Worm (Caenorhabditis elegans) whole organism, early embryonic: ENCODE measurements around the gene hex-2.

ENCODE experiments used
- B0310.2 ChIP-seq: sonication (generic microtip); optimal IDR thresholded peaks from 2 replicates; lab custom pipeline; 2016; ENCODE audit warnings: mild to moderate bottlenecking, missing genetic modification characterization, missing compliant biosample characterization
- F13C5.2 ChIP-seq: sonication (generic microtip); optimal IDR thresholded peaks from 2 replicates; lab custom pipeline; 2017; ENCODE audit warnings: mild to moderate bottlenecking, missing genetic modification characterization, inconsistent platforms, missing compliant biosample characterization
- aly-1 ChIP-seq: sonication (generic microtip); optimal IDR thresholded peaks from 2 replicates; lab custom pipeline; 2016; ENCODE audit warnings: missing genetic modification characterization, missing compliant biosample characterization
- ama-1 ChIP-seq: fragments of 150-350 bp; optimal IDR thresholded peaks from 2 replicates; lab custom pipeline; 2014
- ceh-13 ChIP-seq: fragments of 200-800 bp; sonication (Bioruptor generic); optimal IDR thresholded peaks from 2 replicates; lab custom pipeline; 2018; ENCODE audit warnings: mild to moderate bottlenecking, missing genetic modification characterization, missing compliant biosample characterization
- ceh-36 ChIP-seq: sonication (generic microtip); optimal IDR thresholded peaks from 2 replicates; lab custom pipeline; 2016; ENCODE audit warnings: missing genetic modification characterization, inconsistent platforms, missing compliant biosample characterization
- ets-7 ChIP-seq: sonication (generic microtip); optimal IDR thresholded peaks from 2 replicates; lab custom pipeline; 2016; ENCODE audit warnings: missing genotype, missing genetic modification characterization, missing compliant biosample characterization
- flt-1 ChIP-seq: fragments of 200-800 bp; sonication (Bioruptor generic); IDR thresholded peaks from 2 replicates; pipeline ENCODE4 v1.3.6; 2022; ENCODE audit warnings: missing genetic modification characterization, missing compliant biosample characterization
- hmbx-1 ChIP-seq: sonication (generic microtip); optimal IDR thresholded peaks from 2 replicates; lab custom pipeline; 2016; ENCODE audit warnings: mild to moderate bottlenecking, missing genetic modification characterization, missing compliant biosample characterization
- hmg-4 ChIP-seq: fragments of 200-800 bp; sonication (Bioruptor generic); optimal IDR thresholded peaks from 2 replicates; lab custom pipeline; 2018; ENCODE audit warnings: mild to moderate bottlenecking, missing genetic modification characterization, missing compliant biosample characterization
- hnd-1 ChIP-seq: sonication (generic microtip); optimal IDR thresholded peaks from 2 replicates; lab custom pipeline; 2016; ENCODE audit warnings: missing genetic modification characterization, missing compliant biosample characterization
- pes-1 ChIP-seq: fragments of 200-800 bp; sonication (Bioruptor generic); IDR thresholded peaks from 2 replicates; pipeline ENCODE4 v1.3.6; 2022; ENCODE audit warnings: missing genetic modification reagents, missing genetic modification characterization, missing compliant biosample characterization
- scrt-1 ChIP-seq: fragments of 200-800 bp; sonication (Bioruptor generic); IDR thresholded peaks from 2 replicates; pipeline ENCODE4 v1.3.6; 2022; ENCODE audit warnings: missing genetic modification characterization, missing compliant biosample characterization
- sea-1 ChIP-seq: fragments of 200-800 bp; sonication (Bioruptor generic); conservative IDR thresholded peaks from 2 replicates; pipeline ENCODE4 v1.3.6; 2022; ENCODE audit warnings: missing genetic modification characterization, missing compliant biosample characterization
- tbx-11 ChIP-seq: fragments of 200-800 bp; sonication (Bioruptor generic); IDR thresholded peaks from 2 replicates; pipeline ENCODE4 v1.3.6; 2022; ENCODE audit warnings: missing genetic modification characterization, missing compliant biosample characterization
- tbx-37 ChIP-seq: fragments of 200-800 bp; sonication (Bioruptor generic); conservative IDR thresholded peaks from 2 replicates; pipeline ENCODE4 v1.3.6; 2022; ENCODE audit warnings: missing genetic modification reagents, missing genetic modification characterization, missing compliant biosample characterization
- tra-4 ChIP-seq: sonication (generic microtip); optimal IDR thresholded peaks from 2 replicates; lab custom pipeline; 2017; ENCODE audit warnings: missing genetic modification characterization, missing compliant biosample characterization

Gene hex-2

ce11 chrV:5672270-5672669 lies 18.0 kb downstream of the hex-2 start:
- TF ChIP-seq ceh-36 (tag; lab: Kevin White, UChicago) (no peak), hnd-1 (tag; lab: Kevin White, UChicago) (no peak), scrt-1 (GFP tag; lab: Robert Waterston, UW) (no peak), ets-7 (tag; lab: Kevin White, UChicago) (no peak), hmg-4 (no peak), F13C5.2 (tag; lab: Kevin White, UChicago) (no peak), tbx-37 (GFP tag; lab: Robert Waterston, UW) (no peak), flt-1 (GFP tag; lab: Robert Waterston, UW) (no peak), tra-4 (tag; lab: Kevin White, UChicago) (no peak), pes-1 (GFP tag; lab: Robert Waterston, UW) (no peak), hmbx-1 (tag; lab: Kevin White, UChicago) (no peak), sea-1 (GFP tag; lab: Robert Waterston, UW) (no peak), ama-1 (no peak), B0310.2 (tag; lab: Kevin White, UChicago) (no peak), tbx-11 (GFP tag; lab: Robert Waterston, UW) (no peak), aly-1 (tag; lab: Kevin White, UChicago) (no peak), ceh-13 (GFP tag; lab: Kevin White, UChicago) (no peak)

ce11 chrV:5676011-5676410 lies 21.8 kb downstream of the hex-2 start, which contains the start of gene pqn-13:
TSS of gene pqn-13 (minus strand) at chrV:5676111.
- TF ChIP-seq hmg-4 (no peak), ceh-13 (GFP tag; lab: Kevin White, UChicago) (no peak), pes-1 (GFP tag; lab: Robert Waterston, UW) (no peak), B0310.2 (tag; lab: Kevin White, UChicago) (no peak), flt-1 (GFP tag; lab: Robert Waterston, UW) (no peak), hnd-1 (tag; lab: Kevin White, UChicago) (no peak), tra-4 (tag; lab: Kevin White, UChicago) (no peak), aly-1 (tag; lab: Kevin White, UChicago) (no peak), scrt-1 (GFP tag; lab: Robert Waterston, UW) (no peak), tbx-11 (GFP tag; lab: Robert Waterston, UW) (no peak), ets-7 (tag; lab: Kevin White, UChicago) (no peak), ama-1 (no peak)

- TF ChIP-seq aly-1 (tag; lab: Kevin White, UChicago) (no peak), tra-4 (tag; lab: Kevin White, UChicago) (no peak), sea-1 (GFP tag; lab: Robert Waterston, UW) (no peak), ceh-13 (GFP tag; lab: Kevin White, UChicago) (no peak), tbx-11 (GFP tag; lab: Robert Waterston, UW) (no peak), ceh-36 (tag; lab: Kevin White, UChicago) (no peak), hmg-4 (no peak), ets-7 (tag; lab: Kevin White, UChicago) (no peak), F13C5.2 (tag; lab: Kevin White, UChicago) (no peak)
Observed at ce11 chrV:5677947-5678346, 23.7 kb downstream of the hex-2 start.

ce11 chrV:5682530-5682929 lies 28.3 kb downstream of the hex-2 start, which contains the start of gene prp-39:
TSS of gene prp-39 (minus strand) at chrV:5682630.
- TF ChIP-seq ama-1 (no peak), sea-1 (GFP tag; lab: Robert Waterston, UW) (no peak), ets-7 (tag; lab: Kevin White, UChicago) (no peak), ceh-36 (tag; lab: Kevin White, UChicago) (no peak), B0310.2 (tag; lab: Kevin White, UChicago) (no peak), tbx-37 (GFP tag; lab: Robert Waterston, UW) (no peak), scrt-1 (GFP tag; lab: Robert Waterston, UW) (no peak), hmg-4 (no peak), ceh-13 (GFP tag; lab: Kevin White, UChicago) (no peak)

DNA sequence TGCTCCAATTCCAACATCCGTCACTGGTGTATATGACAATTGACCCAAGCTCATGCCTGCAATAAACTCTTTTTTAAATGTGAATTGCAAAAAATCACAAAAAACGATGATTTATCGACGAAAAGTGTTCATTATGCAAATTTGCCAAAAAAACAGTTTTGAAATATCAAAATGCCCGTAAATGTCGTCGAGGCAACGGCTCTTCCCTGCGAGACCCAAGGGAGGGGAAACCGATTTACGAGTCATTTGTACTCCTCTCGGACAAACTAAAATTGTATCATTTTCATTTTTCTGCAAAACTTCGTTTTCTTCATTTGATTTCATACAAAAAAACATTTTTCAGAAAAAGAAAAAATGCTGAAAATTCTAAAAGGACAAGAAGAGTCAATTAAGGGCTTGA lies 30.3 kb downstream of the hex-2 start, which contains the start of the genes hmgs-1 and F25B4.4:
hmgs-1 (minus strand) TSS at position 56 of the 400 bp plus-strand sequence.
F25B4.4 (plus strand) TSS at position 340 of the 400 bp plus-strand sequence.
- 0 out of 2 replicates have a peak, but pooled peaks have one; percentile 50 for TF ChIP-seq pes-1 (GFP tag; lab: Robert Waterston, UW)
- peak; percentile 42 for TF ChIP-seq F13C5.2 (tag; lab: Kevin White, UChicago)
- no peak for TF ChIP-seq flt-1 (GFP tag; lab: Robert Waterston, UW)

DNA sequence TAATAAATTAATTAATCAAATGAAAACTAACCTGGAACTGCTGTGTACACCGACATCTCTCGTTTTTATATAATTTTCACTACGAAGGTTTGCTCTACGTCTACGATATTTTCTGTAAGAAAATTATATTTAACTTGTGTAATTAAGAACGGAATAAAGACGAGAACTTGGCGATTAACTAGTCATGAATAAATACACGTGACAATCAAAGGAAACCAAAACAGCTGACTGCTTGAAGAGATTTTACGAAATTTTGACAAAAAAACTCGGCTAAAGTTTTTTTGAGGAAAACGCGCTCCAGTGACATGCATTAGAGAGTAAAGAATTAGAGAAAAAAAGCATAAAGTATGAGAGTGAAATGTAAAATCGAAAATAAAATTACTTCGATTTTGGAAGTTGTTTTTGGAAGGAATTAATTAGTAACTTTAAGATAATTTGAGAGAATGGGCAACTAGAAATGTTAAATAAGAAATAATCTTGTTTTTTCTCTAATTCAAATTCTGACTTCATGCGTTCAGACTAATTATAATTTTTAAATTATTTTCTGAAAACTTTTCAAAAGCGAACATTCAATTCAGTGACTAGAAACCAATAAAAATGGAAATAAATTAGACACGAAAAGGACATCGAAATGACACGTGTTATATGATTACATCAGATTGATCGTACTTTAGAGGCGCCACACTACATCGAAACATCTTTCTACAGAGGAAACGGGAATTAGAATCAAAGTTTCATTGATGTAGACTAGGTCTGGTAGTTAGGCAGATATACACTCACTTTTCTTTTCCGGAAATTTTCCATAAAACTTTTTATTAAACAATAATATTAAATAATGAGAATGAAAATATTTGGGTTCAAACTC lies 33.1 kb downstream of the hex-2 start, which contains the start of gene F25B4.7:
F25B4.7 (minus strand) TSS at position 112 of the 865 bp plus-strand sequence.
- TF ChIP-seq tbx-11 (GFP tag; lab: Robert Waterston, UW), result no peak
- TF ChIP-seq tra-4 (tag; lab: Kevin White, UChicago), result no peak
- no peak for TF ChIP-seq pes-1 (GFP tag; lab: Robert Waterston, UW)

ce11 chrV:5691665-5692407 lies 37.6 kb downstream of the hex-2 start, which contains the start of gene F25B4.8:
TSS of gene F25B4.8 (minus strand) at chrV:5691715.
- no peak for TF ChIP-seq B0310.2 (tag; lab: Kevin White, UChicago)
- no peak for TF ChIP-seq ceh-36 (tag; lab: Kevin White, UChicago)
- TF ChIP-seq hmbx-1 (tag; lab: Kevin White, UChicago), result no peak
- no peak for TF ChIP-seq ama-1
- no peak for TF ChIP-seq scrt-1 (GFP tag; lab: Robert Waterston, UW)
- TF ChIP-seq tbx-11 (GFP tag; lab: Robert Waterston, UW), result no peak
- TF ChIP-seq tra-4 (tag; lab: Kevin White, UChicago), result no peak
- TF ChIP-seq hmg-4, result no peak
- TF ChIP-seq pes-1 (GFP tag; lab: Robert Waterston, UW), result no peak
- no peak for TF ChIP-seq aly-1 (tag; lab: Kevin White, UChicago)
- no peak for TF ChIP-seq sea-1 (GFP tag; lab: Robert Waterston, UW)
- no peak for TF ChIP-seq ceh-13 (GFP tag; lab: Kevin White, UChicago)
- no peak for TF ChIP-seq tbx-37 (GFP tag; lab: Robert Waterston, UW)
- no peak for TF ChIP-seq F13C5.2 (tag; lab: Kevin White, UChicago)
- no peak for TF ChIP-seq hnd-1 (tag; lab: Kevin White, UChicago)
- TF ChIP-seq flt-1 (GFP tag; lab: Robert Waterston, UW), result no peak
